Worm (Caenorhabditis elegans) whole organism, L4 larva: Measurements from ENCODE around the gene ttc-7.

Experiments
- ceh-62 ChIP-seq: sonication (generic microtip); optimal IDR thresholded peaks from 2 replicates; lab custom pipeline; 2017; ENCODE audit warnings: missing biosample characterization, missing genetic modification characterization
- hlh-30 ChIP-seq: sonication (generic microtip); optimal IDR thresholded peaks from 2 replicates; lab custom pipeline; 2017; ENCODE audit warnings: antibody characterized with exemption, mild to moderate bottlenecking, missing genetic modification characterization, missing compliant biosample characterization; ENCODE audit not compliant: insufficient read depth
- mdl-1 ChIP-seq, 2 experiments: fragments of 150-350 bp in 1 of 2; sonication (generic microtip) in 1 of 2; optimal IDR thresholded peaks; 2 replicates each; lab custom pipeline; 2014 to 2017; ENCODE audit warnings: missing biosample characterization in 2 of 2, missing genetic modification characterization in 2 of 2

DNA sequence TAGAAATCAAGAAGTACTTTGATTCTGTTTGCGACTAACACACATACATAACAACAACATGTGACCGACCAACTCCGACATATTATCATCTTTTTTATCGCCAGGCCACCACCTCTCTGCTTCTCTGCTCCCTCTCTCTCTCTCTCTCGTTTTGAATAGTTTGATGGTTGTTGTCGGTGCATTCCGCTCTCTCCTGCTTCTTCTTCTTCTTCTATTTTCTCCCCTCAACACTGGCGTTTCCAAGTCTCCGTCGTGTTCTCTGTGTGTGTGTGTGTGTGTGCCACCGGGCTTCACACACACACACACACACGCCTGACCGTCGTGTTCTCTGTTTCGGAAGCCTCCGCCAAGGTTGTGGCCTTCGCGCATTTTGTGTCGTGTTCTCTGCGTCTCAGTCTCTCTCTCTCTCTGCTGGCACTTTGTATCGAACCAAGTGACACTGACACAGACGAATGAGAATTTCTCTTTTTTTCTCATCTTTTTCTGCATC is 64.9 kb downstream of the ttc-7 start:
- TF ChIP-seq ceh-62 (tag; lab: Kevin White, UChicago) (no peak), hlh-30 (tag; lab: Kevin White, UChicago) (peak; percentile 99), mdl-1 (tag; optimal IDR thresholded peaks at IDR 0.05; lab: Kevin White, UChicago) (peak; percentile 97 to 98)
